Fruit fly (Drosophila melanogaster) whole organism, pupa: ENCODE results near the gene Nup107.

ENCODE experiments used
- CG13204 ChIP-seq: fragments of 200-800 bp; sonication (Bioruptor generic); optimal IDR thresholded peaks from 2 replicates; lab custom pipeline; 2018; ENCODE audit warnings: missing biosample characterization, mild to moderate bottlenecking, missing genetic modification characterization, moderate library complexity
- CG15710 ChIP-seq: fragments of 200-800 bp; sonication (Bioruptor generic); optimal IDR thresholded peaks from 2 replicates; lab custom pipeline; 2018; ENCODE audit warnings: missing biosample characterization, mild to moderate bottlenecking, missing genetic modification characterization, moderate library complexity
- CG4496 ChIP-seq: fragments of 200-800 bp; sonication (Bioruptor generic); IDR thresholded peaks from 3 replicates; pipeline ENCODE4 v1.3.6; 2022; ENCODE audit warnings: missing biosample characterization, missing genetic modification characterization
- gl ChIP-seq: fragments of 200-800 bp; sonication (Bioruptor generic); optimal IDR thresholded peaks from 2 replicates; lab custom pipeline; 2018; ENCODE audit warnings: missing biosample characterization, mild to moderate bottlenecking, missing genetic modification characterization

- TF ChIP-seq gl (tag; lab: Kevin White, UChicago): no peak
- no peak for TF ChIP-seq CG4496 (GFP tag; lab: Robert Waterston, UW)
- no peak for TF ChIP-seq CG13204 (GFP tag; lab: Kevin White, UChicago)
- TF ChIP-seq CG15710 (tag; lab: Kevin White, UChicago): no peak
Observed at dm6 chr2L:10706267-10706666, 29.6 kb downstream of the Nup107 start.
